Worm (Caenorhabditis elegans) whole organism, early embryonic: Measurements from ENCODE around the gene C06A12.8.

Experiments used
- F13C5.2 ChIP-seq: sonication (generic microtip); optimal IDR thresholded peaks from 2 replicates; lab custom pipeline; 2017; ENCODE audit warnings: mild to moderate bottlenecking, missing genetic modification characterization, inconsistent platforms, missing compliant biosample characterization
- ama-1 ChIP-seq: fragments of 150-350 bp; optimal IDR thresholded peaks from 2 replicates; lab custom pipeline; 2014
- ceh-13 ChIP-seq: fragments of 200-800 bp; sonication (Bioruptor generic); optimal IDR thresholded peaks from 2 replicates; lab custom pipeline; 2018; ENCODE audit warnings: mild to moderate bottlenecking, missing genetic modification characterization, missing compliant biosample characterization
- ets-7 ChIP-seq: sonication (generic microtip); optimal IDR thresholded peaks from 2 replicates; lab custom pipeline; 2016; ENCODE audit warnings: missing genotype, missing genetic modification characterization, missing compliant biosample characterization
- flt-1 ChIP-seq: fragments of 200-800 bp; sonication (Bioruptor generic); IDR thresholded peaks from 2 replicates; pipeline ENCODE4 v1.3.6; 2022; ENCODE audit warnings: missing genetic modification characterization, missing compliant biosample characterization
- hnd-1 ChIP-seq: sonication (generic microtip); optimal IDR thresholded peaks from 2 replicates; lab custom pipeline; 2016; ENCODE audit warnings: missing genetic modification characterization, missing compliant biosample characterization
- pes-1 ChIP-seq: fragments of 200-800 bp; sonication (Bioruptor generic); IDR thresholded peaks from 2 replicates; pipeline ENCODE4 v1.3.6; 2022; ENCODE audit warnings: missing genetic modification reagents, missing genetic modification characterization, missing compliant biosample characterization
- scrt-1 ChIP-seq: fragments of 200-800 bp; sonication (Bioruptor generic); IDR thresholded peaks from 2 replicates; pipeline ENCODE4 v1.3.6; 2022; ENCODE audit warnings: missing genetic modification characterization, missing compliant biosample characterization
- tbx-11 ChIP-seq: fragments of 200-800 bp; sonication (Bioruptor generic); IDR thresholded peaks from 2 replicates; pipeline ENCODE4 v1.3.6; 2022; ENCODE audit warnings: missing genetic modification characterization, missing compliant biosample characterization
- tbx-37 ChIP-seq: fragments of 200-800 bp; sonication (Bioruptor generic); conservative IDR thresholded peaks from 2 replicates; pipeline ENCODE4 v1.3.6; 2022; ENCODE audit warnings: missing genetic modification reagents, missing genetic modification characterization, missing compliant biosample characterization

DNA sequence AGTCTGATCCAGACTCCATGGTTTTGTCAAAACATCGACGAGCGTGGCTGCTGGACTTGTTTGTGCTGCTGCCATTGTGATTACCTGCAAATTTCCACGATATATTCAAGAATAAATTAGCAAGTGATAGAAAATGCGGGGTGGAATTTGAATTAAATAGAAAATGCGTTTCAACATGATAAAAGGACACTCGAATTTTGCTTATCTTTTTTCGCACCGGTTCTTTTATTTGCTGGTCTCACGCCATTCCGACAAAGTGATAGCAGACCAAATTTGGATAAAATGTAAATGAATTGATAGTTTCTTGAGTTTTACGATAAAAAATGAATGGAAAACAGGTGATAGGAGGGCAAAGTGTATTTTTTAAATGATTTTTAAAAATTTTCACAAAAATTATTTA is 30.2 kb downstream of the C06A12.8 start, which contains the start of gene elo-2:
- TF ChIP-seq hnd-1 (tag; lab: Kevin White, UChicago) (no peak), ama-1 (lab: Kevin White, UChicago) (no peak), ceh-13 (GFP tag; lab: Kevin White, UChicago) (no peak), F13C5.2 (tag; lab: Kevin White, UChicago) (no peak), flt-1 (no peak), ets-7 (tag; lab: Kevin White, UChicago) (no peak), tbx-37 (GFP tag; lab: Robert Waterston, UW) (no peak), tbx-11 (GFP tag; lab: Robert Waterston, UW) (no peak), scrt-1 (GFP tag; lab: Robert Waterston, UW) (no peak), pes-1 (GFP tag; lab: Robert Waterston, UW) (no peak)
